Fruit fly (Drosophila melanogaster) whole organism, adult: Measurements from ENCODE around the gene plx.

ENCODE experiments used
- CG14711 ChIP-seq: fragments of 200-800 bp; sonication (Bioruptor generic); optimal IDR thresholded peaks from 2 replicates; lab custom pipeline; 2018; ENCODE audit warnings: missing biosample characterization, mild to moderate bottlenecking, missing genetic modification characterization, moderate library complexity
- CG1620 ChIP-seq: fragments of 200-800 bp; sonication (Bioruptor generic); optimal IDR thresholded peaks from 2 replicates; lab custom pipeline; 2016; ENCODE audit warnings: missing biosample characterization, missing genetic modification characterization
- CG7045 ChIP-seq: fragments of 200-800 bp; sonication (Bioruptor generic); optimal IDR thresholded peaks from 2 replicates; lab custom pipeline; 2017; ENCODE audit warnings: missing biosample characterization, mild to moderate bottlenecking, missing genetic modification characterization
- CG7101 ChIP-seq: fragments of 200-800 bp; sonication (Bioruptor generic); optimal IDR thresholded peaks from 2 replicates; lab custom pipeline; 2018; ENCODE audit warnings: missing biosample characterization, mild to moderate bottlenecking, missing genetic modification characterization, moderate library complexity
- Hr96 ChIP-seq: fragments of 200-800 bp; sonication (Bioruptor generic); optimal IDR thresholded peaks from 2 replicates; lab custom pipeline; 2016; ENCODE audit warnings: missing biosample characterization, missing genetic modification characterization
- Mnt ChIP-seq: fragments of 200-800 bp; sonication (Bioruptor generic); optimal IDR thresholded peaks from 2 replicates; lab custom pipeline; 2016; ENCODE audit warnings: missing biosample characterization, mild to moderate bottlenecking, missing genetic modification characterization
- cnc ChIP-seq, 2 experiments: fragments of >200 bp; optimal IDR thresholded peaks; 2 replicates each; lab custom pipeline; 2017
- kay ChIP-seq: fragments of 200-800 bp; sonication (Bioruptor generic); peaks from one replicate; lab custom pipeline; 2016; ENCODE audit warnings: missing biosample characterization, missing genetic modification characterization, borderline replicate concordance
- pad ChIP-seq: fragments of 200-800 bp; sonication (Bioruptor generic); optimal IDR thresholded peaks from 3 replicates; lab custom pipeline; 2017; ENCODE audit warnings: missing biosample characterization, missing genetic modification characterization, mild to moderate bottlenecking, moderate library complexity, missing genetic modification reagents
- toe ChIP-seq: fragments of 200-800 bp; sonication (Bioruptor generic); optimal IDR thresholded peaks from 2 replicates; lab custom pipeline; 2016; ENCODE audit warnings: missing biosample characterization, missing genetic modification characterization

DNA sequence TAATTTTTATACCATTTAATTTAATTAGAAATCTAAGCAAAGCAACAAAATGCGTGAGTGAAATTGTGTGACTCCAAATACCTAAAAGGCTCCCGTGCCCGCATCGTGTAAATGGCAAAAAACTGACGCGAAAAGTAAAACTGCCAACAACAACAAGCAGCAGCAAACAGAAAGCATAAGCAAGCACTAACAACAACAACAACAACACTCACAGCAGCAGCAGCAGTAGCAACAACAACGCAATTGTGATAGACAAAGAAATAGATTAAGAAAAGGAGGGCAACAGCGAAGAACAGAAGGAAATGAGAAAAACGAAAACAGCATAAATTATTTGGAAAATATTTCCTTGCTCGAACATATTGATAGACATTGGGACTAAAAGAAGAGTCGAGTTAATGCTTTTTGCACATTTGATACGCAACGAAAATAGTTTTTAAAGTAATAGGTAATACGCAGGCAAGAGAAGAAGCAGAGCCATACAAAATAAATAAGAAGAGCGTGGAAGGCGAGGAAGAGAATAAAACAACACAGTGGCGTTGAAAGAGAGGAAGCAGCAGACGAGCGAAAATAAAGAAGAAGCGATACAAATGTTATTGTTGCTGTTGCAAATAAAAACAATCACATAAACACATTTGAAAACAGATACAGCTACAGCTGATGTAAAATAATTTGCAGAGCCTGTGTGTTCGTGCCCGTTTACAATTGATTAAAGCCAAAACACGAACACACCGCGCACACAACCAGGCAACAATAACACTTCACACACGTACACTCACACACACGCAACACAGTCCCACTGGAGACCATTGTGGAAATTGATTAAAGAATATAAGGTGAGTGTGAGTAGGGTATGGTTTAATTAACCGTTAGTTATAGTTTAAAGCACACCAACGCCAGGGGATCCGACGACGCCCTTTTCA, 15.7 kb upstream of the plx start:
- TF ChIP-seq CG7045 (no peak), kay (GFP tag; lab: Kevin White, UChicago) (no peak), CG7101 (tag; lab: Kevin White, UChicago) (no peak), Hr96 (no peak), toe (GFP tag; lab: Kevin White, UChicago) (no peak), Mnt (no peak), CG14711 (tag; lab: Kevin White, UChicago) (no peak), cnc (optimal IDR thresholded peaks at IDR 0.05; lab: Kevin White, UChicago) (no peak), pad (GFP tag; lab: Kevin White, UChicago) (peak; percentile 87), CG1620 (no peak)
